Fruit fly (Drosophila melanogaster) whole organism, adult: ENCODE measurements around the gene CG13005.

Experiments used
- CG11617 ChIP-seq: fragments of 200-800 bp; sonication (Bioruptor generic); optimal IDR thresholded peaks from 2 replicates; lab custom pipeline; 2017; ENCODE audit warnings: mild to moderate bottlenecking, missing biosample characterization, missing genetic modification reagents, missing genetic modification characterization
- CG12768 ChIP-seq: fragments of 200-800 bp; sonication (Bioruptor generic); optimal IDR thresholded peaks from 2 replicates; lab custom pipeline; 2017; ENCODE audit warnings: missing biosample characterization, missing genetic modification characterization, mild to moderate bottlenecking, moderate library complexity, missing genetic modification reagents
- CG14711 ChIP-seq: fragments of 200-800 bp; sonication (Bioruptor generic); optimal IDR thresholded peaks from 2 replicates; lab custom pipeline; 2018; ENCODE audit warnings: missing biosample characterization, mild to moderate bottlenecking, missing genetic modification characterization, moderate library complexity
- CG1620 ChIP-seq: fragments of 200-800 bp; sonication (Bioruptor generic); optimal IDR thresholded peaks from 2 replicates; lab custom pipeline; 2016; ENCODE audit warnings: missing biosample characterization, missing genetic modification characterization
- CG33017 ChIP-seq: fragments of 200-800 bp; sonication (Bioruptor generic); optimal IDR thresholded peaks from 2 replicates; lab custom pipeline; 2018; ENCODE audit warnings: missing biosample characterization, mild to moderate bottlenecking, missing genetic modification characterization, moderate library complexity
- CG5204 ChIP-seq: fragments of 200-800 bp; sonication (Bioruptor generic); optimal IDR thresholded peaks from 2 replicates; lab custom pipeline; 2016; ENCODE audit warnings: missing biosample characterization, missing genetic modification characterization
- CG7045 ChIP-seq: fragments of 200-800 bp; sonication (Bioruptor generic); optimal IDR thresholded peaks from 2 replicates; lab custom pipeline; 2017; ENCODE audit warnings: missing biosample characterization, mild to moderate bottlenecking, missing genetic modification characterization
- CG7101 ChIP-seq: fragments of 200-800 bp; sonication (Bioruptor generic); optimal IDR thresholded peaks from 2 replicates; lab custom pipeline; 2018; ENCODE audit warnings: missing biosample characterization, mild to moderate bottlenecking, missing genetic modification characterization, moderate library complexity
- Clk ChIP-seq: fragments of 200-800 bp; sonication (Bioruptor generic); optimal IDR thresholded peaks from 2 replicates; lab custom pipeline; 2017; ENCODE audit warnings: missing biosample characterization, missing genetic modification characterization
- Crg-1 ChIP-seq: fragments of 200-800 bp; sonication (Bioruptor generic); optimal IDR thresholded peaks from 2 replicates; lab custom pipeline; 2016; ENCODE audit warnings: missing biosample characterization, missing genetic modification characterization
- Hr96 ChIP-seq: fragments of 200-800 bp; sonication (Bioruptor generic); optimal IDR thresholded peaks from 2 replicates; lab custom pipeline; 2016; ENCODE audit warnings: missing biosample characterization, missing genetic modification characterization
- Mnt ChIP-seq: fragments of 200-800 bp; sonication (Bioruptor generic); optimal IDR thresholded peaks from 2 replicates; lab custom pipeline; 2016; ENCODE audit warnings: missing biosample characterization, mild to moderate bottlenecking, missing genetic modification characterization
- bab1 ChIP-seq: fragments of 200-800 bp; sonication (Bioruptor generic); optimal IDR thresholded peaks from 3 replicates; lab custom pipeline; 2019; ENCODE audit warnings: missing biosample characterization, mild to moderate bottlenecking, missing genetic modification characterization, moderate library complexity
- cic ChIP-seq: fragments of 200-800 bp; sonication (Bioruptor generic); optimal IDR thresholded peaks from 2 replicates; lab custom pipeline; 2017; ENCODE audit warnings: missing biosample characterization, mild to moderate bottlenecking, missing genetic modification characterization, moderate library complexity
- cnc ChIP-seq, 2 experiments: fragments of >200 bp; optimal IDR thresholded peaks; 2 replicates each; lab custom pipeline; 2017
- kay ChIP-seq: fragments of 200-800 bp; sonication (Bioruptor generic); peaks from one replicate; lab custom pipeline; 2016; ENCODE audit warnings: missing biosample characterization, missing genetic modification characterization, borderline replicate concordance
- ovo ChIP-seq: fragments of 200-800 bp; sonication (Bioruptor generic); optimal IDR thresholded peaks from 2 replicates; lab custom pipeline; 2016; ENCODE audit warnings: missing biosample characterization, missing genetic modification characterization
- pad ChIP-seq: fragments of 200-800 bp; sonication (Bioruptor generic); optimal IDR thresholded peaks from 3 replicates; lab custom pipeline; 2017; ENCODE audit warnings: missing biosample characterization, missing genetic modification characterization, mild to moderate bottlenecking, moderate library complexity, missing genetic modification reagents
- tj ChIP-seq: fragments of 200-800 bp; sonication (Bioruptor generic); optimal IDR thresholded peaks from 3 replicates; lab custom pipeline; 2017; ENCODE audit warnings: missing biosample characterization, mild to moderate bottlenecking, missing genetic modification characterization, moderate library complexity
- toe ChIP-seq: fragments of 200-800 bp; sonication (Bioruptor generic); optimal IDR thresholded peaks from 2 replicates; lab custom pipeline; 2016; ENCODE audit warnings: missing biosample characterization, missing genetic modification characterization

The CG13005 gene

dm6 chrX:16803299-16803698 is at the start of gene CG13005, which contains the start of gene Rai1:
TSS of gene CG13005 (plus strand) at chrX:16803650.
TSS of gene Rai1 (minus strand) at chrX:16803344.
- TF ChIP-seq toe (GFP tag; lab: Kevin White, UChicago) (no peak), Crg-1 (GFP tag; lab: Kevin White, UChicago) (no peak), CG1620 (peak; percentile 35), kay (no peak), cnc (optimal IDR thresholded peaks at IDR 0.05; lab: Kevin White, UChicago) (no peak), CG12768 (GFP tag; lab: Kevin White, UChicago) (no peak)

dm6 chrX:16757645-16758044 is 45.8 kb upstream of the CG13005 start:
- TF ChIP-seq Hr96 (GFP tag; lab: Kevin White, UChicago) (no peak), Clk (no peak), CG14711 (tag; lab: Kevin White, UChicago) (no peak), cic (GFP tag; lab: Kevin White, UChicago) (no peak), CG33017 (tag; lab: Kevin White, UChicago) (no peak), CG7101 (tag; lab: Kevin White, UChicago) (no peak), cnc (optimal IDR thresholded peaks at IDR 0.05; lab: Kevin White, UChicago) (no peak), CG1620 (no peak), CG11617 (GFP tag; lab: Kevin White, UChicago) (no peak), ovo (no peak), pad (GFP tag; lab: Kevin White, UChicago) (no peak), tj (no peak), CG5204 (GFP tag; lab: Kevin White, UChicago) (no peak), bab1 (GFP tag; lab: Kevin White, UChicago) (no peak)

- TF ChIP-seq CG7101 (tag; lab: Kevin White, UChicago): no peak
- TF ChIP-seq cic (GFP tag; lab: Kevin White, UChicago): no peak
- no peak for TF ChIP-seq Mnt (GFP tag; lab: Kevin White, UChicago)
- TF ChIP-seq CG1620: no peak
- TF ChIP-seq CG5204 (GFP tag; lab: Kevin White, UChicago): no peak
- TF ChIP-seq tj: no peak
- no peak for TF ChIP-seq bab1 (GFP tag; lab: Kevin White, UChicago)
- TF ChIP-seq ovo: no peak
- TF ChIP-seq Crg-1 (GFP tag; lab: Kevin White, UChicago): no peak
- TF ChIP-seq CG14711 (tag; lab: Kevin White, UChicago): no peak
These were observed 42.9 kb upstream of the CG13005 start for dm6 chrX:16760542-16760941.

dm6 chrX:16761531-16761930 is 41.9 kb upstream of the CG13005 start:
- no peak for TF ChIP-seq Clk
- no peak for TF ChIP-seq cnc (optimal IDR thresholded peaks at IDR 0.05; lab: Kevin White, UChicago)
- no peak for TF ChIP-seq Mnt (GFP tag; lab: Kevin White, UChicago)
- TF ChIP-seq CG1620: no peak
- TF ChIP-seq cic (GFP tag; lab: Kevin White, UChicago): no peak
- no peak for TF ChIP-seq ovo
- no peak for TF ChIP-seq CG14711 (tag; lab: Kevin White, UChicago)
- TF ChIP-seq kay: no peak
- no peak for TF ChIP-seq toe (GFP tag; lab: Kevin White, UChicago)
- no peak for TF ChIP-seq CG7045 (GFP tag; lab: Kevin White, UChicago)
- no peak for TF ChIP-seq CG5204 (GFP tag; lab: Kevin White, UChicago)
- no peak for TF ChIP-seq CG12768 (GFP tag; lab: Kevin White, UChicago)

- TF ChIP-seq pad (GFP tag; lab: Kevin White, UChicago) (no peak), CG7045 (GFP tag; lab: Kevin White, UChicago) (no peak), Crg-1 (GFP tag; lab: Kevin White, UChicago) (no peak)
These were observed 38.5 kb upstream of the CG13005 start for dm6 chrX:16764955-16765354.

- TF ChIP-seq CG1620 (no peak), CG14711 (tag; lab: Kevin White, UChicago) (no peak), ovo (no peak), Mnt (GFP tag; lab: Kevin White, UChicago) (no peak), cnc (optimal IDR thresholded peaks at IDR 0.05; lab: Kevin White, UChicago) (no peak), cic (GFP tag; lab: Kevin White, UChicago) (no peak), Crg-1 (GFP tag; lab: Kevin White, UChicago) (no peak), CG7101 (tag; lab: Kevin White, UChicago) (no peak), toe (GFP tag; lab: Kevin White, UChicago) (no peak)
These were observed 37.6 kb upstream of the CG13005 start for dm6 chrX:16765809-16766208.

- TF ChIP-seq CG12768 (GFP tag; lab: Kevin White, UChicago) (no peak), Hr96 (GFP tag; lab: Kevin White, UChicago) (no peak), CG1620 (no peak), CG7045 (GFP tag; lab: Kevin White, UChicago) (no peak), CG14711 (tag; lab: Kevin White, UChicago) (no peak), Clk (no peak), CG11617 (GFP tag; lab: Kevin White, UChicago) (no peak), Crg-1 (GFP tag; lab: Kevin White, UChicago) (no peak), toe (GFP tag; lab: Kevin White, UChicago) (no peak), cnc (optimal IDR thresholded peaks at IDR 0.05; lab: Kevin White, UChicago) (no peak), CG33017 (tag; lab: Kevin White, UChicago) (no peak), CG5204 (GFP tag; lab: Kevin White, UChicago) (no peak), tj (no peak), Mnt (GFP tag; lab: Kevin White, UChicago) (no peak), ovo (no peak), pad (GFP tag; lab: Kevin White, UChicago) (no peak), CG7101 (tag; lab: Kevin White, UChicago) (no peak), bab1 (GFP tag; lab: Kevin White, UChicago) (no peak), kay (no peak), cic (GFP tag; lab: Kevin White, UChicago) (no peak)
These were observed 36.5 kb upstream of the CG13005 start for dm6 chrX:16766868-16767431.
